Fruit fly (Drosophila melanogaster) whole organism, prepupa: ENCODE measurements around the gene Polr1H.

Experiments used
- CG11294 ChIP-seq: fragments of 200-800 bp; sonication (Bioruptor generic); IDR thresholded peaks from 2 replicates; pipeline ENCODE4 v1.3.6; 2022; ENCODE audit warnings: missing biosample characterization, missing genetic modification characterization
- CG11762 ChIP-seq: fragments of 200-800 bp; sonication (Bioruptor generic); optimal IDR thresholded peaks from 3 replicates; lab custom pipeline; 2016; ENCODE audit warnings: missing biosample characterization, missing genetic modification characterization; ENCODE audit not compliant: insufficient read depth
- CG15336 ChIP-seq: fragments of 200-800 bp; sonication (Bioruptor generic); IDR thresholded peaks from 2 replicates; pipeline ENCODE4 v1.3.6; 2022; ENCODE audit warnings: missing biosample characterization, missing genetic modification characterization
- CG16779 ChIP-seq: fragments of 200-800 bp; sonication (Bioruptor generic); optimal IDR thresholded peaks from 3 replicates; lab custom pipeline; 2017; ENCODE audit warnings: missing biosample characterization, mild to moderate bottlenecking, missing genetic modification characterization
- CG3032 ChIP-seq: fragments of 200-800 bp; optimal IDR thresholded peaks from 2 replicates; lab custom pipeline; 2019; ENCODE audit warnings: missing biosample characterization, mild to moderate bottlenecking, missing genetic modification characterization, moderate library complexity
- CG4318 ChIP-seq: fragments of 200-800 bp; sonication (Bioruptor generic); optimal IDR thresholded peaks from 3 replicates; lab custom pipeline; 2017; ENCODE audit warnings: missing biosample characterization, mild to moderate bottlenecking, missing genetic modification characterization
- CG6163 ChIP-seq: fragments of 200-800 bp; sonication (Bioruptor generic); IDR thresholded peaks from 3 replicates; pipeline ENCODE4 v1.3.6; 2022; ENCODE audit warnings: missing biosample characterization, missing genetic modification characterization
- CG6792 ChIP-seq: fragments of 200-800 bp; sonication (Bioruptor generic); optimal IDR thresholded peaks from 3 replicates; lab custom pipeline; 2016; ENCODE audit warnings: missing biosample characterization, missing genetic modification characterization
- CG6854 ChIP-seq: fragments of 200-800 bp; sonication (Bioruptor generic); optimal IDR thresholded peaks from 2 replicates; lab custom pipeline; 2017; ENCODE audit warnings: missing biosample characterization, mild to moderate bottlenecking, missing genetic modification characterization
- CG7368 ChIP-seq: fragments of 200-800 bp; sonication (Bioruptor generic); optimal IDR thresholded peaks from 3 replicates; lab custom pipeline; 2016; ENCODE audit warnings: missing biosample characterization, missing genetic modification characterization
- CG9139 ChIP-seq: fragments of 200-800 bp; sonication (Bioruptor generic); optimal IDR thresholded peaks from 3 replicates; lab custom pipeline; 2017; ENCODE audit warnings: missing biosample characterization, mild to moderate bottlenecking, missing genetic modification characterization
- Eip75B ChIP-seq: fragments of 200-800 bp; sonication (Bioruptor generic); optimal IDR thresholded peaks from 3 replicates; lab custom pipeline; 2016; ENCODE audit warnings: missing biosample characterization, missing genetic modification characterization
- Eip93F ChIP-seq: fragments of 200-800 bp; sonication (Bioruptor generic); optimal IDR thresholded peaks from 2 replicates; lab custom pipeline; 2016; ENCODE audit warnings: missing biosample characterization, mild to moderate bottlenecking, missing genetic modification characterization
- Ets21C ChIP-seq: fragments of 200-800 bp; sonication (Bioruptor generic); optimal IDR thresholded peaks from 3 replicates; lab custom pipeline; 2016; ENCODE audit warnings: missing biosample characterization, missing genetic modification characterization
- Ets96B ChIP-seq: fragments of 200-800 bp; optimal IDR thresholded peaks from 2 replicates; lab custom pipeline; 2019; ENCODE audit warnings: missing biosample characterization, mild to moderate bottlenecking, missing genetic modification characterization, moderate library complexity
- Gug ChIP-seq: fragments of 200-800 bp; sonication (Bioruptor generic); IDR thresholded peaks from 2 replicates; pipeline ENCODE4 v1.3.6; 2022; ENCODE audit warnings: missing biosample characterization, missing genetic modification characterization
- Hr38 ChIP-seq: sonication (Bioruptor generic); optimal IDR thresholded peaks from 2 replicates; lab custom pipeline; 2016; ENCODE audit warnings: missing biosample characterization, missing genetic modification characterization
- Hr39 ChIP-seq: fragments of 200-800 bp; sonication (Bioruptor generic); optimal IDR thresholded peaks from 2 replicates; lab custom pipeline; 2016; ENCODE audit warnings: missing biosample characterization, missing genetic modification characterization
- Lpt ChIP-seq: fragments of 200-800 bp; sonication (Bioruptor generic); optimal IDR thresholded peaks from 3 replicates; lab custom pipeline; 2016; ENCODE audit warnings: missing biosample characterization, missing genetic modification characterization
- OdsH ChIP-seq: fragments of 200-800 bp; sonication (Bioruptor generic); optimal IDR thresholded peaks from 3 replicates; lab custom pipeline; 2016; ENCODE audit warnings: missing biosample characterization, missing genetic modification characterization
- Smox ChIP-seq: fragments of 200-800 bp; sonication (Bioruptor generic); optimal IDR thresholded peaks from 3 replicates; lab custom pipeline; 2016; ENCODE audit warnings: missing biosample characterization, missing genetic modification characterization
- Sox102F ChIP-seq: fragments of 200-800 bp; sonication (Bioruptor generic); optimal IDR thresholded peaks from 2 replicates; lab custom pipeline; 2016; ENCODE audit warnings: missing biosample characterization, mild to moderate bottlenecking, missing genetic modification characterization
- Sox14 ChIP-seq: fragments of 200-800 bp; sonication (Bioruptor generic); optimal IDR thresholded peaks from 3 replicates; lab custom pipeline; 2016; ENCODE audit warnings: missing biosample characterization, missing genetic modification characterization
- Sox15 ChIP-seq: fragments of 200-800 bp; sonication (Bioruptor generic); optimal IDR thresholded peaks from 3 replicates; lab custom pipeline; 2016; ENCODE audit warnings: missing biosample characterization, missing genetic modification characterization
- acj6 ChIP-seq: fragments of 200-800 bp; sonication (Bioruptor generic); optimal IDR thresholded peaks from 3 replicates; lab custom pipeline; 2016; ENCODE audit warnings: missing biosample characterization, missing genetic modification characterization
- dac ChIP-seq: fragments of 200-800 bp; sonication (Bioruptor generic); optimal IDR thresholded peaks from 2 replicates; lab custom pipeline; 2017; ENCODE audit warnings: missing biosample characterization, mild to moderate bottlenecking, missing genetic modification characterization
- dsx ChIP-seq: fragments of 200-800 bp; optimal IDR thresholded peaks from 3 replicates; lab custom pipeline; 2019; ENCODE audit warnings: missing biosample characterization, mild to moderate bottlenecking, missing genetic modification characterization, moderate library complexity; ENCODE audit not compliant: poor library complexity, severe bottlenecking
- eg ChIP-seq: fragments of 200-800 bp; sonication (Bioruptor generic); IDR thresholded peaks from 3 replicates; pipeline ENCODE4 v1.3.6; 2022; ENCODE audit warnings: missing biosample characterization, missing genetic modification characterization
- esn ChIP-seq: fragments of 200-800 bp; sonication (Bioruptor generic); optimal IDR thresholded peaks from 2 replicates; lab custom pipeline; 2016; ENCODE audit warnings: missing biosample characterization, mild to moderate bottlenecking, missing genetic modification characterization, moderate library complexity
- fd59A ChIP-seq: fragments of 200-800 bp; sonication (Bioruptor generic); optimal IDR thresholded peaks from 2 replicates; lab custom pipeline; 2017; ENCODE audit warnings: missing biosample characterization, mild to moderate bottlenecking, missing genetic modification characterization, missing genetic modification reagents
- fd85E ChIP-seq: fragments of 200-800 bp; sonication (Bioruptor generic); optimal IDR thresholded peaks from 3 replicates; lab custom pipeline; 2016; ENCODE audit warnings: missing biosample characterization, missing genetic modification characterization
- fkh ChIP-seq: fragments of 200-800 bp; sonication (Bioruptor generic); optimal IDR thresholded peaks from 3 replicates; lab custom pipeline; 2017; ENCODE audit warnings: missing biosample characterization, mild to moderate bottlenecking, missing genetic modification characterization, moderate library complexity
- lz ChIP-seq: fragments of 200-800 bp; sonication (Bioruptor generic); optimal IDR thresholded peaks from 3 replicates; lab custom pipeline; 2016; ENCODE audit warnings: missing biosample characterization, missing genetic modification characterization
- net ChIP-seq: fragments of 200-800 bp; sonication (Bioruptor generic); optimal IDR thresholded peaks from 3 replicates; lab custom pipeline; 2016; ENCODE audit warnings: missing biosample characterization, missing genetic modification characterization
- pdm3 ChIP-seq: fragments of 200-800 bp; sonication (Bioruptor generic); optimal IDR thresholded peaks from 3 replicates; lab custom pipeline; 2016; ENCODE audit warnings: missing biosample characterization, missing genetic modification characterization
- salr ChIP-seq, 2 experiments: fragments of 200-800 bp; sonication (Bioruptor generic); optimal IDR thresholded peaks; 3 replicates each; lab custom pipeline; 2016 to 2018; ENCODE audit warnings: missing biosample characterization in 2 of 2, missing genetic modification characterization in 2 of 2, mild to moderate bottlenecking in 1 of 2
- ss ChIP-seq, 2 experiments: fragments of 200-800 bp; sonication (Bioruptor generic); optimal IDR thresholded peaks; 2 replicates in 1 of 2; 3 replicates in 1 of 2; lab custom pipeline; 2017 to 2018; ENCODE audit warnings: mild to moderate bottlenecking in 2 of 2, missing biosample characterization in 2 of 2, missing genetic modification characterization in 2 of 2, moderate library complexity in 1 of 2
- svp ChIP-seq: fragments of 200-800 bp; sonication (Bioruptor generic); peaks from one replicate; lab custom pipeline; 2016; ENCODE audit warnings: missing biosample characterization, missing genetic modification characterization
- vri ChIP-seq: fragments of 200-800 bp; sonication (Bioruptor generic); optimal IDR thresholded peaks from 3 replicates; lab custom pipeline; 2016; ENCODE audit warnings: missing biosample characterization, mild to moderate bottlenecking, missing genetic modification characterization

The Polr1H gene

dm6 chr3R:21740766-21741350 lies 36.8 kb downstream of the Polr1H start:
- TF ChIP-seq CG6163 (GFP tag; lab: Robert Waterston, UW), result no peak
- TF ChIP-seq Gug (GFP tag; lab: Robert Waterston, UW), result no peak
- TF ChIP-seq svp (GFP tag; lab: Kevin White, UChicago), result peak; percentile 94
- no peak for TF ChIP-seq ss (GFP tag; optimal IDR thresholded peaks at IDR 0.05; lab: Kevin White, UChicago)
- peak; percentile 91 for TF ChIP-seq vri (GFP tag; lab: Kevin White, UChicago)
- TF ChIP-seq Lpt (GFP tag; lab: Kevin White, UChicago), result no peak
- no peak for TF ChIP-seq Hr39 (GFP tag; lab: Kevin White, UChicago)
- no peak for TF ChIP-seq eg
- TF ChIP-seq fd85E (GFP tag; lab: Kevin White, UChicago), result no peak
- no peak for TF ChIP-seq pdm3 (GFP tag; lab: Kevin White, UChicago)

dm6 chr3R:21739750-21740319 lies 37.8 kb downstream of the Polr1H start, which contains the start of gene CG5849:
TSS of gene CG5849 (plus strand) at chr3R:21740105.
- TF ChIP-seq CG6854 (GFP tag; lab: Kevin White, UChicago) (no peak), vri (GFP tag; lab: Kevin White, UChicago) (peak; percentile 57), pdm3 (GFP tag; lab: Kevin White, UChicago) (no peak), CG6792 (GFP tag; lab: Kevin White, UChicago) (no peak), CG11294 (GFP tag; lab: Robert Waterston, UW) (no peak), Smox (GFP tag; lab: Kevin White, UChicago) (no peak), CG7368 (GFP tag; lab: Kevin White, UChicago) (no peak), Hr39 (GFP tag; lab: Kevin White, UChicago) (no peak), CG3032 (tag; lab: Kevin White, UChicago) (no peak), fd59A (no peak), Ets21C (GFP tag; lab: Kevin White, UChicago) (no peak), svp (GFP tag; lab: Kevin White, UChicago) (peak; percentile 92), fkh (GFP tag; lab: Kevin White, UChicago) (no peak), Sox102F (GFP tag; lab: Kevin White, UChicago) (no peak)

- TF ChIP-seq CG15336 (GFP tag; lab: Robert Waterston, UW) (no peak), dac (no peak), lz (no peak), Eip93F (GFP tag; lab: Kevin White, UChicago) (no peak), CG11762 (no peak), Hr38 (GFP tag; lab: Kevin White, UChicago) (no peak), Eip75B (GFP tag; lab: Kevin White, UChicago) (no peak), salr (GFP tag; optimal IDR thresholded peaks at IDR 0.05; lab: Kevin White, UChicago) (no peak), CG3032 (tag; lab: Kevin White, UChicago) (no peak)
- TF ChIP-seq, all 60 proteins: peak for 0
Measured at dm6 chr3R:21739010-21739409, 38.6 kb downstream of the Polr1H start, which contains the start of gene CG34034. TSS of gene CG34034 (minus strand) at chr3R:21739110.

DNA sequence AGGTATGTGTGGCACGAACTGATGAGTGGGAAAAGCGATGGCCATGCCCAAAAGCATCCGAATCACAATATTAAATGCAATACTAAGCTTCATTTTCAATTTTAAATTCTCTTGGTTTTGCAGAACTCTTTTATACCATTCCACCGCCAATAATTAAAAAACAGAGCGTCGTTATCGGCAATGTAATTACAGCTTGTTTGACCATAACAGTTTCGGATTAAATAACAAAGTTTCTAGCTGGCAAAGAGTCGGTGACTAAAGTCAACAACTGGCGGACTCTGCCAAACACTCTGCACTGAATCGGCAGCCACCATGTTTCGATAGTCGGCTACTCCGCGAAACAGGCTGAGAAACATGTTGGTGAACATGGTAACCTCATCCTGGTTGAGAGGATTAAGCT lies 40.4 kb downstream of the Polr1H start, which contains the start of gene CG42870:
Gene CG42870 (minus strand): TSS at position 101 of the 400 bp plus-strand sequence.
- TF ChIP-seq Eip75B (GFP tag; lab: Kevin White, UChicago) (no peak), CG7368 (GFP tag; lab: Kevin White, UChicago) (no peak), Ets96B (tag; lab: Kevin White, UChicago) (no peak), CG4318 (GFP tag; lab: Kevin White, UChicago) (no peak), Sox15 (GFP tag; lab: Kevin White, UChicago) (no peak), OdsH (GFP tag; lab: Kevin White, UChicago) (no peak), Hr39 (GFP tag; lab: Kevin White, UChicago) (no peak), CG3032 (tag; lab: Kevin White, UChicago) (no peak), acj6 (no peak), esn (no peak), CG9139 (no peak), dsx (GFP tag; lab: Kevin White, UChicago) (no peak), CG16779 (tag; lab: Kevin White, UChicago) (no peak), eg (no peak), Sox14 (GFP tag; lab: Kevin White, UChicago) (no peak), Eip93F (GFP tag; lab: Kevin White, UChicago) (no peak), net (GFP tag; lab: Kevin White, UChicago) (no peak), CG6163 (GFP tag; lab: Robert Waterston, UW) (no peak), salr (GFP tag; optimal IDR thresholded peaks at IDR 0.05; lab: Kevin White, UChicago) (no peak)
